Fruit fly (Drosophila melanogaster) whole organism, embryonic: ENCODE measurements around the gene sdt.

Experiments used
- Abd-B ChIP-seq: fragments of 200-800 bp; sonication (Bioruptor generic); optimal IDR thresholded peaks from 2 replicates; lab custom pipeline; 2018; ENCODE audit warnings: missing biosample characterization, mild to moderate bottlenecking, missing genetic modification characterization, moderate library complexity
- Ada2b ChIP-seq: fragments of 200-800 bp; sonication (Bioruptor generic); IDR thresholded peaks from 2 replicates; pipeline ENCODE4 v1.3.6; 2022; ENCODE audit warnings: missing biosample characterization, missing genetic modification characterization
- CG10209 ChIP-seq: fragments of 200-800 bp; sonication (Bioruptor generic); optimal IDR thresholded peaks from 3 replicates; lab custom pipeline; 2017; ENCODE audit warnings: missing biosample characterization, mild to moderate bottlenecking, missing genetic modification characterization, missing genetic modification reagents
- CG10366 ChIP-seq: fragments of 200-800 bp; sonication (Bioruptor generic); IDR thresholded peaks from 2 replicates; pipeline ENCODE4 v1.3.6; 2022; ENCODE audit warnings: missing biosample characterization, missing genetic modification characterization
- CG12104 ChIP-seq: fragments of 200-800 bp; sonication (Bioruptor generic); optimal IDR thresholded peaks from 3 replicates; lab custom pipeline; 2016; ENCODE audit warnings: missing biosample characterization, missing genetic modification characterization
- CG12219 ChIP-seq: fragments of 200-800 bp; sonication (Bioruptor generic); optimal IDR thresholded peaks from 3 replicates; lab custom pipeline; 2018; ENCODE audit warnings: missing biosample characterization, mild to moderate bottlenecking, missing genetic modification characterization
- CG12391 ChIP-seq: fragments of 200-800 bp; sonication (Bioruptor generic); optimal IDR thresholded peaks from 3 replicates; lab custom pipeline; 2018; ENCODE audit warnings: missing biosample characterization, mild to moderate bottlenecking, missing genetic modification characterization, moderate library complexity
- CG12744 ChIP-seq: fragments of 200-800 bp; sonication (Bioruptor generic); optimal IDR thresholded peaks from 2 replicates; lab custom pipeline; 2016; ENCODE audit warnings: missing biosample characterization, missing genetic modification characterization
- CG13424 ChIP-seq: fragments of 200-800 bp; sonication (Bioruptor generic); optimal IDR thresholded peaks from 2 replicates; lab custom pipeline; 2019; ENCODE audit warnings: missing biosample characterization, mild to moderate bottlenecking, missing genetic modification characterization, moderate library complexity
- CG17186 ChIP-seq: fragments of 200-800 bp; sonication (Bioruptor generic); optimal IDR thresholded peaks from 3 replicates; lab custom pipeline; 2017; ENCODE audit warnings: missing biosample characterization, missing genetic modification reagents, missing genetic modification characterization
- CG2129 ChIP-seq: fragments of 200-800 bp; sonication (Bioruptor generic); IDR thresholded peaks from 2 replicates; pipeline ENCODE4 v1.3.6; 2022; ENCODE audit warnings: missing biosample characterization, missing genetic modification characterization; ENCODE audit not compliant: partially characterized antibody
- CG2678 ChIP-seq: fragments of 200-800 bp; sonication (Bioruptor generic); optimal IDR thresholded peaks from 3 replicates; lab custom pipeline; 2019; ENCODE audit warnings: missing biosample characterization, mild to moderate bottlenecking, missing genetic modification characterization, moderate library complexity
- CG34422 ChIP-seq: fragments of 200-800 bp; sonication (Bioruptor generic); IDR thresholded peaks from 3 replicates; pipeline ENCODE4 v1.3.6; 2022; ENCODE audit warnings: missing biosample characterization, missing genetic modification characterization
- CG3838 ChIP-seq: fragments of 200-800 bp; sonication (Bioruptor generic); optimal IDR thresholded peaks from 3 replicates; lab custom pipeline; 2016; ENCODE audit warnings: missing biosample characterization, missing genetic modification characterization
- CG4617 ChIP-seq: fragments of 200-800 bp; sonication (Bioruptor generic); optimal IDR thresholded peaks from 3 replicates; lab custom pipeline; 2016; ENCODE audit warnings: missing biosample characterization, missing genetic modification characterization, borderline replicate concordance
- CG7839 ChIP-seq: fragments of 200-800 bp; sonication (Bioruptor generic); optimal IDR thresholded peaks from 3 replicates; lab custom pipeline; 2018; ENCODE audit warnings: missing biosample characterization, mild to moderate bottlenecking, missing genetic modification characterization, moderate library complexity
- CG9215 ChIP-seq: fragments of 200-800 bp; sonication (Bioruptor generic); IDR thresholded peaks from 2 replicates; pipeline ENCODE4 v1.3.6; 2022; ENCODE audit warnings: missing biosample characterization, missing genetic modification characterization
- Camta ChIP-seq: fragments of 200-800 bp; sonication (Bioruptor generic); optimal IDR thresholded peaks from 2 replicates; lab custom pipeline; 2016; ENCODE audit warnings: missing biosample characterization, missing genetic modification characterization
- Dbx ChIP-seq: fragments of 200-800 bp; sonication (Bioruptor generic); IDR thresholded peaks from 3 replicates; pipeline ENCODE4 v1.3.6; 2022; ENCODE audit warnings: missing biosample characterization, missing genetic modification characterization
- Dip3 ChIP-seq: fragments of 200-800 bp; sonication (Bioruptor generic); optimal IDR thresholded peaks from 3 replicates; lab custom pipeline; 2016; ENCODE audit warnings: missing biosample characterization, missing genetic modification characterization
- Fer1 ChIP-seq: fragments of 200-800 bp; sonication (Bioruptor generic); optimal IDR thresholded peaks from 2 replicates; lab custom pipeline; 2017; ENCODE audit warnings: missing biosample characterization, mild to moderate bottlenecking, missing genetic modification characterization
- Med ChIP-seq: fragments of 200-800 bp; sonication (Bioruptor generic); peaks from one replicate; lab custom pipeline; 2016; ENCODE audit warnings: missing biosample characterization, missing genetic modification characterization, mild to moderate bottlenecking, inconsistent platforms, moderate library complexity
- Meics ChIP-seq: fragments of 200-800 bp; sonication (Bioruptor generic); optimal IDR thresholded peaks from 2 replicates; lab custom pipeline; 2017; ENCODE audit warnings: missing biosample characterization, mild to moderate bottlenecking, missing genetic modification characterization
- NfI ChIP-seq: fragments of 200-800 bp; sonication (Bioruptor generic); optimal IDR thresholded peaks from 3 replicates; lab custom pipeline; 2018; ENCODE audit warnings: missing biosample characterization, mild to moderate bottlenecking, missing genetic modification characterization, moderate library complexity
- Ravus ChIP-seq: fragments of 200-800 bp; sonication (Bioruptor generic); IDR thresholded peaks from 2 replicates; pipeline ENCODE4 v1.3.6; 2022; ENCODE audit warnings: missing biosample characterization, missing genetic modification characterization
- Sox102F ChIP-seq: fragments of 200-800 bp; sonication (Bioruptor generic); optimal IDR thresholded peaks from 2 replicates; lab custom pipeline; 2018; ENCODE audit warnings: missing biosample characterization, mild to moderate bottlenecking, missing genetic modification characterization, moderate library complexity
- Stat92E ChIP-seq, 3 experiments: fragments of >200 bp in 2 of 3; fragments of 200-800 bp in 1 of 3; sonication (Bioruptor generic) in 1 of 3; optimal IDR thresholded peaks; 2 replicates each; lab custom pipeline; 2017 to 2019; ENCODE audit warnings: missing biosample characterization in 3 of 3, missing genetic modification characterization in 3 of 3, mild to moderate bottlenecking in 1 of 3, moderate library complexity in 1 of 3
- Xbp1 ChIP-seq: fragments of 200-800 bp; sonication (Bioruptor generic); optimal IDR thresholded peaks from 3 replicates; lab custom pipeline; 2016; ENCODE audit warnings: missing biosample characterization, mild to moderate bottlenecking, missing genetic modification characterization
- bsh ChIP-seq, 2 experiments: fragments of 200-800 bp; sonication (Bioruptor generic); optimal IDR thresholded peaks; 2 replicates each; lab custom pipeline; 2017 to 2018; ENCODE audit warnings: mild to moderate bottlenecking in 2 of 2, missing biosample characterization in 2 of 2, missing genetic modification characterization in 2 of 2, moderate library complexity in 1 of 2
- corto ChIP-seq: fragments of 200-800 bp; sonication (Bioruptor generic); optimal IDR thresholded peaks from 2 replicates; lab custom pipeline; 2016; ENCODE audit warnings: missing biosample characterization, mild to moderate bottlenecking, missing genetic modification characterization, moderate library complexity
- cwo ChIP-seq: fragments of 200-800 bp; sonication (Bioruptor generic); optimal IDR thresholded peaks from 3 replicates; lab custom pipeline; 2017; ENCODE audit warnings: missing biosample characterization, missing genetic modification characterization, mild to moderate bottlenecking, moderate library complexity, missing genetic modification reagents
- gem ChIP-seq: fragments of 200-800 bp; sonication (Bioruptor generic); optimal IDR thresholded peaks from 2 replicates; lab custom pipeline; 2019; ENCODE audit warnings: missing biosample characterization, mild to moderate bottlenecking, missing genetic modification characterization, moderate library complexity
- gsb-n ChIP-seq: fragments of 200-800 bp; sonication (Bioruptor generic); optimal IDR thresholded peaks from 3 replicates; lab custom pipeline; 2018; ENCODE audit warnings: missing biosample characterization, mild to moderate bottlenecking, missing genetic modification characterization
- gt ChIP-seq: fragments of 200-800 bp; sonication (Bioruptor generic); IDR thresholded peaks from 2 replicates; pipeline ENCODE4 v1.3.6; 2022; ENCODE audit warnings: missing biosample characterization, missing genetic modification characterization
- jing ChIP-seq: fragments of 200-800 bp; sonication (Bioruptor generic); optimal IDR thresholded peaks from 2 replicates; lab custom pipeline; 2018; ENCODE audit warnings: missing biosample characterization, mild to moderate bottlenecking, missing genetic modification characterization
- onecut ChIP-seq: fragments of 200-800 bp; sonication (Bioruptor generic); IDR thresholded peaks from 2 replicates; pipeline ENCODE4 v1.3.6; 2022; ENCODE audit warnings: missing biosample characterization, missing genetic modification characterization
- phol ChIP-seq: fragments of 200-800 bp; sonication (Bioruptor generic); optimal IDR thresholded peaks from 3 replicates; lab custom pipeline; 2018; ENCODE audit warnings: missing biosample characterization, mild to moderate bottlenecking, missing genetic modification characterization, moderate library complexity
- run ChIP-seq: fragments of 200-800 bp; sonication (Bioruptor generic); optimal IDR thresholded peaks from 3 replicates; lab custom pipeline; 2018; ENCODE audit warnings: missing biosample characterization, mild to moderate bottlenecking, missing genetic modification characterization
- sc ChIP-seq, 3 experiments: fragments of >200 bp in 2 of 3; fragments of 200-800 bp in 1 of 3; sonication (Bioruptor generic) in 1 of 3; optimal IDR thresholded peaks; 2 replicates in 2 of 3; 3 replicates in 1 of 3; lab custom pipeline; 2017; ENCODE audit warnings: mild to moderate bottlenecking in 1 of 3, missing biosample characterization in 1 of 3, missing genetic modification characterization in 1 of 3, missing genetic modification reagents in 1 of 3
- sens ChIP-seq: fragments of 200-800 bp; sonication (Bioruptor generic); peaks from one replicate; lab custom pipeline; 2016; ENCODE audit warnings: missing biosample characterization, missing genetic modification characterization
- slbo ChIP-seq: fragments of 200-800 bp; sonication (Bioruptor generic); IDR thresholded peaks from 2 replicates; pipeline ENCODE4 v1.3.6; 2022; ENCODE audit warnings: missing biosample characterization, missing genetic modification characterization
- sug ChIP-seq: fragments of 200-800 bp; optimal IDR thresholded peaks from 2 replicates; lab custom pipeline; 2019; ENCODE audit warnings: missing biosample characterization, mild to moderate bottlenecking, missing genetic modification characterization, moderate library complexity
- tna ChIP-seq: fragments of 200-800 bp; sonication (Bioruptor generic); IDR thresholded peaks from 2 replicates; pipeline ENCODE4 v1.3.6; 2022; ENCODE audit warnings: missing biosample characterization, missing genetic modification characterization; ENCODE audit not compliant: partially characterized antibody
- unpg ChIP-seq: fragments of 200-800 bp; sonication (Bioruptor generic); optimal IDR thresholded peaks from 3 replicates; lab custom pipeline; 2018; ENCODE audit warnings: missing biosample characterization, mild to moderate bottlenecking, missing genetic modification characterization, moderate library complexity
- vvl ChIP-seq: fragments of 200-800 bp; sonication (Bioruptor generic); IDR thresholded peaks from 2 replicates; pipeline ENCODE4 v1.3.6; 2022; ENCODE audit warnings: missing biosample characterization, missing genetic modification characterization
- zfh1 ChIP-seq: fragments of 200-800 bp; sonication (Bioruptor generic); IDR thresholded peaks from 3 replicates; pipeline ENCODE4 v1.3.6; 2022; ENCODE audit warnings: missing biosample characterization, missing genetic modification characterization

The sdt gene

DNA sequence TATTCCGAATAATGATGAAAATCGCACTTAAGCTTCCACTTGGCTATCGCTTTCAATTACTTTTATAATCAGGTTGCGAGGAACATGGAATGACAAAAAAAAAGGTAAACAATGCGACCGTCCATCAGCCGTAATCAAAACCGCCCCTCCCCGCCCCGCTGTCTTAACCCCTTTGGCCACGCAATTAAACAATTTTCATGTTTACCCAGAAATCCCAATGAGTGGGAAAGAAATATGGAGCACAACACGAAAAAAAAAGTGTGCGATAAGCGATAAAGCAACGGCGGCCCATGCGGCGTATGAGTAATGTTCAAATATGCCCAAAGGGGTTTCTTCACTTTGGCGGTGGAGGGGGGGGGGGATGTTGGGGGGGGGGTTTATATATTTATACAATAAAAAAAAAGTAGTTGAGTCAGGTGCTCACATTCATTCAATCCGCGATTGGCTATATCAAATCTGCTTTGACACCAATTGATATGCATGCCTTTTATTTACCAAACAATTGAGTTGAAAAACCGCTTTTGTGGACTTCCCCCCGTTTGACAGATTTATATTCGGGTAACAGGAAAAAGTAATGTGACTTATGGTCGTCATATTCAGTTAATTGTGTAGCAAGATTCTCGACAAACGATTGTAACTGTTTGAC, 20.7 kb downstream of the sdt start (continued):
- TF ChIP-seq CG12219 (GFP tag; lab: Kevin White, UChicago) (no peak), sug (peak; percentile 88), CG2678 (tag; lab: Kevin White, UChicago) (peak; percentile 29), CG2129 (GFP tag; lab: Robert Waterston, UW) (no peak), Fer1 (GFP tag; lab: Kevin White, UChicago) (peak; percentile 7), gt (GFP tag; lab: Robert Waterston, UW) (no peak), Sox102F (no peak)

DNA sequence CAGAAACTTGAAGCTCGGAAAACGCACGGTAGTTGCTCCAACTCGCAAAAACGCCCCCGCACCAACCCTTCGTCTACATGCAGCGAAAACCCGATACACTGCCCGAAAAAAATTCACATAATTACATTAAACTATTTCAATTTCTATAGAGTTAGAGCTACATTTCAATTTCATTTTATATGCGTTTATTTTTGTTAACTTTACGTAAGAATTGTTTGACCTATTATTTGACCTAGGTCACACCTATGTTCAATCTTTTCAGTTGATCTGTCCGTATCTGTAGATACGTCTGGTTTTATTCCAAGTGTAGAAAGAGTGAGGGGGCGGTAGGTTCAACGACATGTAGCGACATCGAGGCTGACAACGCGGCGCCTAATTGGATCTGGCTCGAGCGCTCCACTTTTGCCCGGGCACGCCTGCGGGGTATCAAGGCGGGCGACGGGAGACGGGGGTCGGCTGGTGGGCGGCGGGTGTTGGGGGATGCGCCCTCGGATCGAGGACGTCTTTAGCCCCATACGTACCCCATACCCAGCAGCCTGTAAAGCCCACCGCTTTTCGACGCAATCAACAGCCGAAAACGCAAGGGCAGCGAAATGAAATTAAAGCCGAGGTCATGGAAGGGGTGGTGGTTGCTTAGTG, 24.5 kb downstream of the sdt start:
- peak; percentile 9 for TF ChIP-seq NfI (GFP tag; lab: Kevin White, UChicago)
- no peak for TF ChIP-seq tna (GFP tag; lab: Robert Waterston, UW)
- no peak for TF ChIP-seq onecut
- TF ChIP-seq Ravus = no peak
- no peak for TF ChIP-seq CG17186 (GFP tag; lab: Kevin White, UChicago)
- no peak for TF ChIP-seq run (tag; lab: Kevin White, UChicago)
- peak; percentile 21 for TF ChIP-seq Meics
- no peak for TF ChIP-seq CG12104 (GFP tag; lab: Kevin White, UChicago)
- TF ChIP-seq CG12744 (GFP tag; lab: Kevin White, UChicago) = no peak
- TF ChIP-seq Dbx (GFP tag; lab: Robert Waterston, UW) = no peak
- no peak for TF ChIP-seq Abd-B (GFP tag; lab: Kevin White, UChicago)
- TF ChIP-seq gsb-n = no peak
- TF ChIP-seq Camta (GFP tag; lab: Kevin White, UChicago) = peak; percentile 35
- peak; percentile 77 for TF ChIP-seq Med (GFP tag; lab: Kevin White, UChicago)
- peak; percentile 43 for TF ChIP-seq cwo (GFP tag; lab: Kevin White, UChicago)
- TF ChIP-seq CG34422 (GFP tag; lab: Robert Waterston, UW) = 0 out of 3 replicates have a peak, but pooled peaks have one; percentile 28
- TF ChIP-seq Stat92E (GFP tag; optimal IDR thresholded peaks at IDR 0.05; lab: Kevin White, UChicago) = no peak
- TF ChIP-seq CG7839 (tag; lab: Kevin White, UChicago) = peak; percentile 45
- TF ChIP-seq phol (tag; lab: Kevin White, UChicago) = peak; percentile 12
- no peak for TF ChIP-seq CG3838 (GFP tag; lab: Kevin White, UChicago)
- TF ChIP-seq sc (optimal IDR thresholded peaks at IDR 0.05; lab: Kevin White, UChicago) = no peak
- no peak for TF ChIP-seq sc (GFP tag; optimal IDR thresholded peaks at IDR 0.05; lab: Kevin White, UChicago)
- peak; percentile 35 for TF ChIP-seq sens (GFP tag; lab: Kevin White, UChicago)
- peak; percentile 45 for TF ChIP-seq slbo (GFP tag; lab: Robert Waterston, UW)
- peak; percentile 45; the same call in 1 of the 2 replicates for TF ChIP-seq Ada2b (GFP tag; lab: Robert Waterston, UW)
- peak; percentile 21 for TF ChIP-seq Xbp1 (GFP tag; lab: Kevin White, UChicago)
- peak; percentile 10; the same call in 1 of the 2 replicates for TF ChIP-seq vvl (GFP tag; lab: Robert Waterston, UW)
- TF ChIP-seq jing = peak; percentile 13
- peak; percentile 0 for TF ChIP-seq Dip3 (GFP tag; lab: Kevin White, UChicago)
- no peak for TF ChIP-seq CG9215 (GFP tag; lab: Robert Waterston, UW)
- TF ChIP-seq CG10366 (GFP tag; lab: Robert Waterston, UW) = peak; percentile 24; the same call in 1 of the 2 replicates
- no peak for TF ChIP-seq corto (GFP tag; lab: Kevin White, UChicago)
- peak in 1 of 2 experiments; percentile 12 for TF ChIP-seq bsh (GFP tag; optimal IDR thresholded peaks at IDR 0.05; lab: Kevin White, UChicago)
- TF ChIP-seq zfh1 (GFP tag; lab: Robert Waterston, UW) = no peak
- peak; percentile 41 for TF ChIP-seq CG13424 (tag; lab: Kevin White, UChicago)
- no peak for TF ChIP-seq CG4617 (GFP tag; lab: Kevin White, UChicago)
- peak; percentile 28 for TF ChIP-seq CG12391 (tag; lab: Kevin White, UChicago)
- TF ChIP-seq unpg (GFP tag; lab: Kevin White, UChicago) = peak; percentile 27
- TF ChIP-seq CG10209 (GFP tag; lab: Kevin White, UChicago) = peak; percentile 10
- TF ChIP-seq gem (tag; lab: Kevin White, UChicago) = peak; percentile 56
